Fruit fly (Drosophila melanogaster) whole organism, prepupa: Measurements from ENCODE around the gene CG17292.
A peak's percentile ranks its signal among the peaks of the same experiment; 100 is the strongest.

ENCODE experiments used
- CG10631 ChIP-seq: fragments of 200-800 bp; sonication (Bioruptor generic); optimal IDR thresholded peaks from 2 replicates; lab custom pipeline; 2016; ENCODE audit warnings: missing biosample characterization, missing genetic modification characterization
- CG10669 ChIP-seq: fragments of 200-800 bp; sonication (Bioruptor generic); optimal IDR thresholded peaks from 3 replicates; lab custom pipeline; 2018; ENCODE audit warnings: missing biosample characterization, mild to moderate bottlenecking, missing genetic modification characterization, moderate library complexity
- CG11294 ChIP-seq: fragments of 200-800 bp; sonication (Bioruptor generic); IDR thresholded peaks from 2 replicates; pipeline ENCODE4 v1.3.6; 2022; ENCODE audit warnings: missing biosample characterization, missing genetic modification characterization
- CG11762 ChIP-seq: fragments of 200-800 bp; sonication (Bioruptor generic); optimal IDR thresholded peaks from 3 replicates; lab custom pipeline; 2016; ENCODE audit warnings: missing biosample characterization, missing genetic modification characterization; ENCODE audit not compliant: insufficient read depth
- CG11902 ChIP-seq: fragments of 200-800 bp; sonication (Bioruptor generic); optimal IDR thresholded peaks from 3 replicates; lab custom pipeline; 2016; ENCODE audit warnings: missing biosample characterization, missing genetic modification characterization
- CG15336 ChIP-seq: fragments of 200-800 bp; sonication (Bioruptor generic); IDR thresholded peaks from 2 replicates; pipeline ENCODE4 v1.3.6; 2022; ENCODE audit warnings: missing biosample characterization, missing genetic modification characterization
- CG1621 ChIP-seq: fragments of 200-800 bp; sonication (Bioruptor generic); optimal IDR thresholded peaks from 3 replicates; lab custom pipeline; 2018; ENCODE audit warnings: missing biosample characterization, mild to moderate bottlenecking, missing genetic modification characterization
- CG16779 ChIP-seq: fragments of 200-800 bp; sonication (Bioruptor generic); optimal IDR thresholded peaks from 3 replicates; lab custom pipeline; 2017; ENCODE audit warnings: missing biosample characterization, mild to moderate bottlenecking, missing genetic modification characterization
- CG3032 ChIP-seq: fragments of 200-800 bp; optimal IDR thresholded peaks from 2 replicates; lab custom pipeline; 2019; ENCODE audit warnings: missing biosample characterization, mild to moderate bottlenecking, missing genetic modification characterization, moderate library complexity
- CG31627 ChIP-seq: fragments of 200-800 bp; sonication (Bioruptor generic); optimal IDR thresholded peaks from 3 replicates; lab custom pipeline; 2016; ENCODE audit warnings: missing biosample characterization, missing genetic modification characterization
- CG32006 ChIP-seq: fragments of 200-800 bp; sonication (Bioruptor generic); optimal IDR thresholded peaks from 3 replicates; lab custom pipeline; 2017; ENCODE audit warnings: missing biosample characterization, mild to moderate bottlenecking, missing genetic modification characterization
- CG3919 ChIP-seq: fragments of 200-800 bp; sonication (Bioruptor generic); optimal IDR thresholded peaks from 3 replicates; lab custom pipeline; 2016; ENCODE audit warnings: missing biosample characterization, missing genetic modification characterization
- CG4318 ChIP-seq: fragments of 200-800 bp; sonication (Bioruptor generic); optimal IDR thresholded peaks from 3 replicates; lab custom pipeline; 2017; ENCODE audit warnings: missing biosample characterization, mild to moderate bottlenecking, missing genetic modification characterization
- CG6163 ChIP-seq: fragments of 200-800 bp; sonication (Bioruptor generic); IDR thresholded peaks from 3 replicates; pipeline ENCODE4 v1.3.6; 2022; ENCODE audit warnings: missing biosample characterization, missing genetic modification characterization
- CG6276 ChIP-seq: fragments of 200-800 bp; sonication (Bioruptor generic); optimal IDR thresholded peaks from 2 replicates; lab custom pipeline; 2017; ENCODE audit warnings: missing biosample characterization, mild to moderate bottlenecking, missing genetic modification characterization
- CG6792 ChIP-seq: fragments of 200-800 bp; sonication (Bioruptor generic); optimal IDR thresholded peaks from 3 replicates; lab custom pipeline; 2016; ENCODE audit warnings: missing biosample characterization, missing genetic modification characterization
- CG6808 ChIP-seq: fragments of 200-800 bp; sonication (Bioruptor generic); optimal IDR thresholded peaks from 3 replicates; lab custom pipeline; 2017; ENCODE audit warnings: missing biosample characterization, missing genetic modification characterization, mild to moderate bottlenecking, moderate library complexity, missing genetic modification reagents
- CG6854 ChIP-seq: fragments of 200-800 bp; sonication (Bioruptor generic); optimal IDR thresholded peaks from 2 replicates; lab custom pipeline; 2017; ENCODE audit warnings: missing biosample characterization, mild to moderate bottlenecking, missing genetic modification characterization
- CG7368 ChIP-seq: fragments of 200-800 bp; sonication (Bioruptor generic); optimal IDR thresholded peaks from 3 replicates; lab custom pipeline; 2016; ENCODE audit warnings: missing biosample characterization, missing genetic modification characterization
- CG8119 ChIP-seq: fragments of 200-800 bp; sonication (Bioruptor generic); IDR thresholded peaks from 3 replicates; pipeline ENCODE4 v1.3.6; 2022; ENCODE audit warnings: missing biosample characterization, missing genetic modification characterization
- CG8632 ChIP-seq: fragments of 200-800 bp; sonication (Bioruptor generic); optimal IDR thresholded peaks from 3 replicates; lab custom pipeline; 2016; ENCODE audit warnings: missing biosample characterization, missing genetic modification characterization
- Eip75B ChIP-seq: fragments of 200-800 bp; sonication (Bioruptor generic); optimal IDR thresholded peaks from 3 replicates; lab custom pipeline; 2016; ENCODE audit warnings: missing biosample characterization, missing genetic modification characterization
- Eip78C ChIP-seq: fragments of 200-800 bp; sonication (Bioruptor generic); peaks from one replicate; lab custom pipeline; 2016; ENCODE audit warnings: missing biosample characterization, missing genetic modification characterization
- Eip93F ChIP-seq: fragments of 200-800 bp; sonication (Bioruptor generic); optimal IDR thresholded peaks from 2 replicates; lab custom pipeline; 2016; ENCODE audit warnings: missing biosample characterization, mild to moderate bottlenecking, missing genetic modification characterization
- Ets21C ChIP-seq: fragments of 200-800 bp; sonication (Bioruptor generic); optimal IDR thresholded peaks from 3 replicates; lab custom pipeline; 2016; ENCODE audit warnings: missing biosample characterization, missing genetic modification characterization
- Ets96B ChIP-seq: fragments of 200-800 bp; optimal IDR thresholded peaks from 2 replicates; lab custom pipeline; 2019; ENCODE audit warnings: missing biosample characterization, mild to moderate bottlenecking, missing genetic modification characterization, moderate library complexity
- Gug ChIP-seq: fragments of 200-800 bp; sonication (Bioruptor generic); IDR thresholded peaks from 2 replicates; pipeline ENCODE4 v1.3.6; 2022; ENCODE audit warnings: missing biosample characterization, missing genetic modification characterization
- Hr38 ChIP-seq: sonication (Bioruptor generic); optimal IDR thresholded peaks from 2 replicates; lab custom pipeline; 2016; ENCODE audit warnings: missing biosample characterization, missing genetic modification characterization
- Hr39 ChIP-seq: fragments of 200-800 bp; sonication (Bioruptor generic); optimal IDR thresholded peaks from 2 replicates; lab custom pipeline; 2016; ENCODE audit warnings: missing biosample characterization, missing genetic modification characterization
- Hr4 ChIP-seq: fragments of 200-800 bp; sonication (Bioruptor generic); optimal IDR thresholded peaks from 3 replicates; lab custom pipeline; 2016; ENCODE audit warnings: missing biosample characterization, missing genetic modification characterization
- Lpt ChIP-seq: fragments of 200-800 bp; sonication (Bioruptor generic); optimal IDR thresholded peaks from 3 replicates; lab custom pipeline; 2016; ENCODE audit warnings: missing biosample characterization, missing genetic modification characterization
- Met ChIP-seq: fragments of 200-800 bp; sonication (Bioruptor generic); optimal IDR thresholded peaks from 3 replicates; lab custom pipeline; 2016; ENCODE audit warnings: missing biosample characterization, missing genetic modification characterization
- OdsH ChIP-seq: fragments of 200-800 bp; sonication (Bioruptor generic); optimal IDR thresholded peaks from 3 replicates; lab custom pipeline; 2016; ENCODE audit warnings: missing biosample characterization, missing genetic modification characterization
- Smox ChIP-seq: fragments of 200-800 bp; sonication (Bioruptor generic); optimal IDR thresholded peaks from 3 replicates; lab custom pipeline; 2016; ENCODE audit warnings: missing biosample characterization, missing genetic modification characterization
- Sox102F ChIP-seq: fragments of 200-800 bp; sonication (Bioruptor generic); optimal IDR thresholded peaks from 2 replicates; lab custom pipeline; 2016; ENCODE audit warnings: missing biosample characterization, mild to moderate bottlenecking, missing genetic modification characterization
- Sox14 ChIP-seq: fragments of 200-800 bp; sonication (Bioruptor generic); optimal IDR thresholded peaks from 3 replicates; lab custom pipeline; 2016; ENCODE audit warnings: missing biosample characterization, missing genetic modification characterization
- Sox15 ChIP-seq: fragments of 200-800 bp; sonication (Bioruptor generic); optimal IDR thresholded peaks from 3 replicates; lab custom pipeline; 2016; ENCODE audit warnings: missing biosample characterization, missing genetic modification characterization
- cyc ChIP-seq: fragments of 200-800 bp; sonication (Bioruptor generic); optimal IDR thresholded peaks from 3 replicates; lab custom pipeline; 2016; ENCODE audit warnings: missing biosample characterization, missing genetic modification characterization
- dac ChIP-seq: fragments of 200-800 bp; sonication (Bioruptor generic); optimal IDR thresholded peaks from 2 replicates; lab custom pipeline; 2017; ENCODE audit warnings: missing biosample characterization, mild to moderate bottlenecking, missing genetic modification characterization
- dsx ChIP-seq: fragments of 200-800 bp; optimal IDR thresholded peaks from 3 replicates; lab custom pipeline; 2019; ENCODE audit warnings: missing biosample characterization, mild to moderate bottlenecking, missing genetic modification characterization, moderate library complexity; ENCODE audit not compliant: poor library complexity, severe bottlenecking
- eg ChIP-seq: fragments of 200-800 bp; sonication (Bioruptor generic); IDR thresholded peaks from 3 replicates; pipeline ENCODE4 v1.3.6; 2022; ENCODE audit warnings: missing biosample characterization, missing genetic modification characterization
- fd59A ChIP-seq: fragments of 200-800 bp; sonication (Bioruptor generic); optimal IDR thresholded peaks from 2 replicates; lab custom pipeline; 2017; ENCODE audit warnings: missing biosample characterization, mild to moderate bottlenecking, missing genetic modification characterization, missing genetic modification reagents
- fd85E ChIP-seq: fragments of 200-800 bp; sonication (Bioruptor generic); optimal IDR thresholded peaks from 3 replicates; lab custom pipeline; 2016; ENCODE audit warnings: missing biosample characterization, missing genetic modification characterization
- fkh ChIP-seq: fragments of 200-800 bp; sonication (Bioruptor generic); optimal IDR thresholded peaks from 3 replicates; lab custom pipeline; 2017; ENCODE audit warnings: missing biosample characterization, mild to moderate bottlenecking, missing genetic modification characterization, moderate library complexity
- lz ChIP-seq: fragments of 200-800 bp; sonication (Bioruptor generic); optimal IDR thresholded peaks from 3 replicates; lab custom pipeline; 2016; ENCODE audit warnings: missing biosample characterization, missing genetic modification characterization
- net ChIP-seq: fragments of 200-800 bp; sonication (Bioruptor generic); optimal IDR thresholded peaks from 3 replicates; lab custom pipeline; 2016; ENCODE audit warnings: missing biosample characterization, missing genetic modification characterization
- pdm3 ChIP-seq: fragments of 200-800 bp; sonication (Bioruptor generic); optimal IDR thresholded peaks from 3 replicates; lab custom pipeline; 2016; ENCODE audit warnings: missing biosample characterization, missing genetic modification characterization
- salr ChIP-seq, 2 experiments: fragments of 200-800 bp; sonication (Bioruptor generic); optimal IDR thresholded peaks; 3 replicates each; lab custom pipeline; 2016 to 2018; ENCODE audit warnings: missing biosample characterization in 2 of 2, missing genetic modification characterization in 2 of 2, mild to moderate bottlenecking in 1 of 2
- spab ChIP-seq: fragments of 200-800 bp; sonication (Bioruptor generic); optimal IDR thresholded peaks from 2 replicates; lab custom pipeline; 2017; ENCODE audit warnings: missing biosample characterization, mild to moderate bottlenecking, missing genetic modification characterization, missing genetic modification reagents
- ss ChIP-seq, 2 experiments: fragments of 200-800 bp; sonication (Bioruptor generic); optimal IDR thresholded peaks; 2 replicates in 1 of 2; 3 replicates in 1 of 2; lab custom pipeline; 2017 to 2018; ENCODE audit warnings: mild to moderate bottlenecking in 2 of 2, missing biosample characterization in 2 of 2, missing genetic modification characterization in 2 of 2, moderate library complexity in 1 of 2
- topi ChIP-seq: fragments of 200-800 bp; sonication (Bioruptor generic); optimal IDR thresholded peaks from 3 replicates; lab custom pipeline; 2016; ENCODE audit warnings: missing biosample characterization, missing genetic modification characterization
- vri ChIP-seq: fragments of 200-800 bp; sonication (Bioruptor generic); optimal IDR thresholded peaks from 3 replicates; lab custom pipeline; 2016; ENCODE audit warnings: missing biosample characterization, mild to moderate bottlenecking, missing genetic modification characterization

The CG17292 gene

DNA sequence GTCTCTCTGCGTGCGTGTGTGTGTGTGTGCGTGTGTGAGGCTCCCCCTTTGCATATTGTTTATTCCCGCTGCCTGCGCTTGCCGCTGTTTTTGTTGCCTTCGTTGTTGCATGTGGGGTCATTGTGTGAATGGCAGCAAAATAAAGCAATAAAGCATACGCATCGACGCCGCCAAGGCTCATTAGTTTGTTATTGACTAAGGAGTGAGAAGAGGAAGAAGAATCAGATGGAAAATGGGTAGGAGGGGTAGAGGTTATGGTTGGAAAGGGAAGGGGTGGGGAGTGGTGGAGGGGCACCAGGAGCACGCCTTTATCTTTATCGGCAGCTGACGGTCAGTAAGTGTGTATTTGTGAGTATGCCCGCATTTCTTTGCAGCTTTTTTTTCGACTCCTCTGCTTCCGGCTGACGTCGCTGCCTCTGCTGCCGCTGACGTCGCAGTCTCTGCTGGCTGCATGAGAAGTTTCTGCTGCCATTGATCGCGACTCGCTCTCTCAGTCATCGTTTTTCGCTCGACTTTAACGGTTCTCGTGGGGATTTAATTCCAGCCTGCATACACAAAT lies 49.2 kb downstream of the CG17292 start:
- no peak for TF ChIP-seq fd59A (GFP tag; lab: Kevin White, UChicago)
- TF ChIP-seq CG8632 (GFP tag; lab: Kevin White, UChicago) = no peak
- TF ChIP-seq Sox14 (GFP tag; lab: Kevin White, UChicago) = peak; percentile 18
- TF ChIP-seq CG7368 = peak; percentile 43
- peak; percentile 69 for TF ChIP-seq CG6808 (GFP tag; lab: Kevin White, UChicago)
- no peak for TF ChIP-seq Hr4 (GFP tag; lab: Kevin White, UChicago)
- no peak for TF ChIP-seq fd85E (GFP tag; lab: Kevin White, UChicago)
- TF ChIP-seq vri = peak; percentile 2
- no peak for TF ChIP-seq CG4318 (GFP tag; lab: Kevin White, UChicago)
- no peak for TF ChIP-seq Sox15 (GFP tag; lab: Kevin White, UChicago)
- peak; percentile 56 for TF ChIP-seq CG6854 (GFP tag; lab: Kevin White, UChicago)
- TF ChIP-seq ss (GFP tag; optimal IDR thresholded peaks at IDR 0.05; lab: Kevin White, UChicago) = peak; percentile 75 to 77
- no peak for TF ChIP-seq lz (GFP tag; lab: Kevin White, UChicago)
- no peak for TF ChIP-seq CG11902 (GFP tag; lab: Kevin White, UChicago)
- peak; percentile 75 for TF ChIP-seq Eip78C
- peak; percentile 28 for TF ChIP-seq Ets96B (tag; lab: Kevin White, UChicago)
- TF ChIP-seq CG3032 (tag; lab: Kevin White, UChicago) = peak; percentile 32
- no peak for TF ChIP-seq topi (GFP tag; lab: Kevin White, UChicago)
- TF ChIP-seq CG8119 (GFP tag; lab: Robert Waterston, UW) = no peak
- no peak for TF ChIP-seq spab (GFP tag; lab: Kevin White, UChicago)
- TF ChIP-seq Smox = no peak
- TF ChIP-seq Hr38 (GFP tag; lab: Kevin White, UChicago) = no peak
- no peak for TF ChIP-seq net
- peak; percentile 23 for TF ChIP-seq CG1621 (tag; lab: Kevin White, UChicago)
- TF ChIP-seq CG32006 (GFP tag; lab: Kevin White, UChicago) = no peak
- TF ChIP-seq Eip93F (GFP tag; lab: Kevin White, UChicago) = no peak
- peak; percentile 42; the same call in 1 of the 3 replicates for TF ChIP-seq CG6163 (GFP tag; lab: Robert Waterston, UW)
- no peak for TF ChIP-seq salr (GFP tag; optimal IDR thresholded peaks at IDR 0.05; lab: Kevin White, UChicago)
- TF ChIP-seq Eip75B = peak; percentile 10
- no peak for TF ChIP-seq CG11294
- peak; percentile 34 for TF ChIP-seq CG16779 (tag; lab: Kevin White, UChicago)
- TF ChIP-seq dsx = peak; percentile 50
- TF ChIP-seq Gug (GFP tag; lab: Robert Waterston, UW) = no peak
- no peak for TF ChIP-seq cyc
- no peak for TF ChIP-seq CG11762 (GFP tag; lab: Kevin White, UChicago)
- no peak for TF ChIP-seq Ets21C (GFP tag; lab: Kevin White, UChicago)
- TF ChIP-seq CG10669 (GFP tag; lab: Kevin White, UChicago) = no peak
- TF ChIP-seq CG15336 = no peak
- no peak for TF ChIP-seq OdsH (GFP tag; lab: Kevin White, UChicago)
- no peak for TF ChIP-seq Sox102F (GFP tag; lab: Kevin White, UChicago)
- no peak for TF ChIP-seq CG31627 (GFP tag; lab: Kevin White, UChicago)
- no peak for TF ChIP-seq CG6792 (GFP tag; lab: Kevin White, UChicago)
- no peak for TF ChIP-seq Hr39 (GFP tag; lab: Kevin White, UChicago)
- no peak for TF ChIP-seq Lpt (GFP tag; lab: Kevin White, UChicago)
- TF ChIP-seq dac (GFP tag; lab: Kevin White, UChicago) = no peak
- no peak for TF ChIP-seq CG6276 (GFP tag; lab: Kevin White, UChicago)
- TF ChIP-seq CG10631 (GFP tag; lab: Kevin White, UChicago) = no peak
- TF ChIP-seq pdm3 (GFP tag; lab: Kevin White, UChicago) = no peak
- no peak for TF ChIP-seq Met
- TF ChIP-seq CG3919 (GFP tag; lab: Kevin White, UChicago) = no peak
- no peak for TF ChIP-seq fkh (GFP tag; lab: Kevin White, UChicago)
- no peak for TF ChIP-seq eg (GFP tag; lab: Robert Waterston, UW)
